Fruit fly (Drosophila melanogaster): ENCODE data around the gene BCL7-like.
A peak's percentile ranks its signal among the peaks of the same experiment; 100 is the strongest.

Gene BCL7-like

dm6 chrX:9343480-9344477 lies 12.7 kb upstream of the BCL7-like start (continued):
- TF ChIP-seq pdm3 (GFP tag; optimal IDR thresholded peaks at IDR 0.05) = peak; percentile 90
- TF ChIP-seq CG16779 (tag; optimal IDR thresholded peaks at IDR 0.05) = peak; percentile 65
- peak; percentile 86 for TF ChIP-seq CG11762 (GFP tag; optimal IDR thresholded peaks at IDR 0.05; ENCODE audit: insufficient read depth)
- TF ChIP-seq CG6163 (GFP tag; IDR thresholded peaks at IDR 0.05) = peak; percentile 96
- peak; percentile 95 for TF ChIP-seq CG31627 (GFP tag; optimal IDR thresholded peaks at IDR 0.05)
- peak; percentile 91 for TF ChIP-seq Smox (GFP tag; optimal IDR thresholded peaks at IDR 0.05)
- peak; percentile 88 for TF ChIP-seq Eip75B (GFP tag; optimal IDR thresholded peaks at IDR 0.05)
- TF ChIP-seq Lpt (GFP tag; optimal IDR thresholded peaks at IDR 0.05) = peak; percentile 61
- TF ChIP-seq Ets96B (tag; optimal IDR thresholded peaks at IDR 0.05) = peak; percentile 87
- TF ChIP-seq Sox102F (GFP tag; optimal IDR thresholded peaks at IDR 0.05) = peak; percentile 93
- TF ChIP-seq fd85E (GFP tag; optimal IDR thresholded peaks at IDR 0.05) = peak; percentile 84
- TF ChIP-seq lz (GFP tag; optimal IDR thresholded peaks at IDR 0.05) = peak; percentile 93
- TF ChIP-seq salr (GFP tag; optimal IDR thresholded peaks at IDR 0.05) = peak; percentile 44 to 85
- TF ChIP-seq fd59A (GFP tag; optimal IDR thresholded peaks at IDR 0.05) = peak; percentile 80
- TF ChIP-seq CG3032 (tag; optimal IDR thresholded peaks at IDR 0.05) = peak; percentile 47
- peak; percentile 94 for TF ChIP-seq Met (GFP tag; optimal IDR thresholded peaks at IDR 0.05)
- TF ChIP-seq esn (GFP tag; optimal IDR thresholded peaks at IDR 0.05) = peak; percentile 93
- peak; percentile 81 for TF ChIP-seq CG32006 (GFP tag; optimal IDR thresholded peaks at IDR 0.05)
- peak; percentile 84 for TF ChIP-seq CG10631 (GFP tag; optimal IDR thresholded peaks at IDR 0.05)
- peak; percentile 86 for TF ChIP-seq CG11902 (GFP tag; optimal IDR thresholded peaks at IDR 0.05)
- peak; percentile 92 for TF ChIP-seq CG3919 (GFP tag; optimal IDR thresholded peaks at IDR 0.05)
- peak; percentile 79 for TF ChIP-seq CG6276 (GFP tag; optimal IDR thresholded peaks at IDR 0.05)
- peak; percentile 76 for TF ChIP-seq CG9139 (GFP tag; optimal IDR thresholded peaks at IDR 0.05)
- peak; percentile 68 for TF ChIP-seq spab (GFP tag; optimal IDR thresholded peaks at IDR 0.05)
- TF ChIP-seq CG4318 (GFP tag; optimal IDR thresholded peaks at IDR 0.05) = peak; percentile 61
- TF ChIP-seq cyc (GFP tag; optimal IDR thresholded peaks at IDR 0.05) = peak; percentile 96
- peak; percentile 87 for TF ChIP-seq CG15336 (GFP tag; IDR thresholded peaks at IDR 0.05)
- peak; percentile 87 to 90 for TF ChIP-seq ss (GFP tag; optimal IDR thresholded peaks at IDR 0.05)
- TF ChIP-seq Eip93F (GFP tag; optimal IDR thresholded peaks at IDR 0.05) = peak; percentile 72
- TF ChIP-seq Sox14 (GFP tag; optimal IDR thresholded peaks at IDR 0.05) = peak; percentile 91
- TF ChIP-seq CG1621 (tag; optimal IDR thresholded peaks at IDR 0.05) = peak; percentile 89
- TF ChIP-seq eg (GFP tag; IDR thresholded peaks at IDR 0.05) = peak; percentile 32; the same call in 1 of the 3 replicates
- peak; percentile 85 for TF ChIP-seq Gug (GFP tag; IDR thresholded peaks at IDR 0.05)
- TF ChIP-seq CG8319 (GFP tag; optimal IDR thresholded peaks at IDR 0.05) = peak; percentile 90
- no peak for TF ChIP-seq fkh (GFP tag; optimal IDR thresholded peaks at IDR 0.05)
- peak; percentile 76 for TF ChIP-seq dac (GFP tag; optimal IDR thresholded peaks at IDR 0.05)
- TF ChIP-seq Hr38 (GFP tag; optimal IDR thresholded peaks at IDR 0.05) = no peak

dm6 chrX:9344482-9345106 lies 11.8 kb upstream of the BCL7-like start:
- TF ChIP-seq CG11902 (GFP tag; optimal IDR thresholded peaks at IDR 0.05) (peak; percentile 68), Sox14 (GFP tag; optimal IDR thresholded peaks at IDR 0.05) (peak; percentile 59), net (GFP tag; optimal IDR thresholded peaks at IDR 0.05) (peak; percentile 77), CG8632 (GFP tag; optimal IDR thresholded peaks at IDR 0.05) (peak; percentile 63), CG3919 (GFP tag; optimal IDR thresholded peaks at IDR 0.05) (peak; percentile 69), topi (GFP tag; optimal IDR thresholded peaks at IDR 0.05) (peak; percentile 82), CG10631 (GFP tag; optimal IDR thresholded peaks at IDR 0.05) (peak; percentile 58), CG8119 (GFP tag; IDR thresholded peaks at IDR 0.05) (peak; percentile 56; the same call in 2 of the 3 replicates), Smox (GFP tag; optimal IDR thresholded peaks at IDR 0.05) (peak; percentile 62), Eip75B (GFP tag; optimal IDR thresholded peaks at IDR 0.05) (peak; percentile 63), Sox15 (GFP tag; optimal IDR thresholded peaks at IDR 0.05) (peak; percentile 72), Gug (GFP tag; IDR thresholded peaks at IDR 0.05) (peak; percentile 22; the same call in 1 of the 2 replicates), esn (GFP tag; optimal IDR thresholded peaks at IDR 0.05) (peak; percentile 71), CG6854 (GFP tag; optimal IDR thresholded peaks at IDR 0.05) (peak; percentile 15), Hr39 (GFP tag; optimal IDR thresholded peaks at IDR 0.05) (peak; percentile 78), CG7368 (GFP tag; optimal IDR thresholded peaks at IDR 0.05) (peak; percentile 53), Blimp-1 (GFP tag; optimal IDR thresholded peaks at IDR 0.05) (peak; percentile 45), CG34406 (GFP tag; optimal IDR thresholded peaks at IDR 0.05) (peak; percentile 71), salr (GFP tag; optimal IDR thresholded peaks at IDR 0.05) (peak in 1 of 2 experiments; percentile 80), lz (GFP tag; optimal IDR thresholded peaks at IDR 0.05) (peak; percentile 74), fd85E (GFP tag; optimal IDR thresholded peaks at IDR 0.05) (no peak)
